Worm (Caenorhabditis elegans): ENCODE data around the gene hpa-1.

hpa-1 gene

DNA sequence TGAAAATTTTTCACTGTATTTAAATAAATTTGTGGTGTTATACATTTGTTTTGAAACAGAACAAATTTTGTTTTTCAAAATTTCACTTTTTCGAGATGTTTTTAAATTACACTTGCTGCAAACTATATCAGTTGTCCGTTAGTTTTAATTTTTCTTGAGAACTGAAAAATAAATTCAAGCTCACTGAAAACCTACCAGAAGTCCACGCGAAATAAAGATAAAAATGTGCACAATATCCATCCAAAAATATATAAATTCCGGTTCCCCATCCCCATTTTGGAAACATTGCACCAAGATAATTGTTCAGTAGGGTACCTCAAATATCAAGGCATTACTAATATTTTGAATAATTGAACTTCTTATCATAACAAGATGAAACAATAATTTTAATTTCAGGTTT lies 12.2 kb downstream of the hpa-1 start:
- TF ChIP-seq zag-1 (tag; optimal IDR thresholded peaks at IDR 0.05) (no peak), mab-5 (tag; optimal IDR thresholded peaks at IDR 0.05) (no peak), elt-1 (tag; optimal IDR thresholded peaks at IDR 0.05) (no peak)

DNA sequence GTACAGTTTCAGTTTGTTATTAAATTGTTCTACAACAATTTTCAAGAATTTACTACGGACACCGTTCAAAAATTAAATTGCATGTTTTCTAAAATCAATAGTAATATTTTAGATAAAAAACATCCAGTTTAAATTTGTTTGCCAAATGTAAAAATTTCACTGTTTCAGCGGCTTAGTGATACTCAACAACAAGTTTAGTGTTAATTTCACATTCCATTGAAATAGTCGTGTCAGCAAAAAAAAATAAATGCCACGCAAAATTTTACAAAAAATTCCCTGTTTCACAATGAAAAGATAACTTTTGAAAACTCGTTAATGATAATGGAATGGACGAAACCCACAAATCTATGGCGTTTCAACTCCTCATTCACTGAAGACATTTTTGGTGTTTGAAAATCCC lies 16.8 kb downstream of the hpa-1 start:
- TF ChIP-seq sma-3 (GFP tag; optimal IDR thresholded peaks at IDR 0.05) (no peak), F13H6.1 (tag; optimal IDR thresholded peaks at IDR 0.05) (no peak), ceh-16 (tag; optimal IDR thresholded peaks at IDR 0.05) (no peak), aly-2 (tag; optimal IDR thresholded peaks at IDR 0.05) (no peak), crh-2 (tag; optimal IDR thresholded peaks at IDR 0.05) (no peak), gmeb-1 (tag; optimal IDR thresholded peaks at IDR 0.05) (no peak), fos-1 (tag; optimal IDR thresholded peaks at IDR 0.05) (no peak)

DNA sequence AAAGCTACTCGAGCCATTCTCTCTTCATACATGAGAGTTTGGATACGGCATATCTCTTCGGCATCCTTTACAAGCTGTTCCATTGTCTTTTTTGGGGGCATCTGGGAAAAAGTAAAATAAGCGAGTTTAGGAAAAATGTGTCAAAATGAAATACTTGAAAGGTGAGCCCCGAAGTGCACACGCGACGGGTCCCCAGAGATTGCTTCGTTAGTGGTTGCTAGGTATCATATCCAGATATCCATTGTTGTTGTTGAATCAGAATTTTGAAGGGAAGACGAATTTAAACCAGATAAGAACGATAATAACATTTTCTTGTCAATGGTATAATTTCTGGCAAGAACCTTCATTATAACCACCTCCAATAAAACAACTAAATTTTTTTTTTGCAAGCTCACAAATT lies 22.0 kb downstream of the hpa-1 start, which contains the start of gene H25K10.2:
TSS of gene H25K10.2 (minus strand) at position 101 of the 400 bp plus-strand sequence.
- TF ChIP-seq snpc-4 (tag; optimal IDR thresholded peaks at IDR 0.05) (no peak), lin-13 (GFP tag; optimal IDR thresholded peaks at IDR 0.05) (no peak), nhr-77 (tag; optimal IDR thresholded peaks at IDR 0.05) (no peak), nhr-25 (tag; optimal IDR thresholded peaks at IDR 0.05) (no peak), ztf-11 (tag; optimal IDR thresholded peaks at IDR 0.05) (no peak), ZK546.5 (tag; optimal IDR thresholded peaks at IDR 0.05) (no peak), nhr-10 (tag; optimal IDR thresholded peaks at IDR 0.05) (no peak)

DNA sequence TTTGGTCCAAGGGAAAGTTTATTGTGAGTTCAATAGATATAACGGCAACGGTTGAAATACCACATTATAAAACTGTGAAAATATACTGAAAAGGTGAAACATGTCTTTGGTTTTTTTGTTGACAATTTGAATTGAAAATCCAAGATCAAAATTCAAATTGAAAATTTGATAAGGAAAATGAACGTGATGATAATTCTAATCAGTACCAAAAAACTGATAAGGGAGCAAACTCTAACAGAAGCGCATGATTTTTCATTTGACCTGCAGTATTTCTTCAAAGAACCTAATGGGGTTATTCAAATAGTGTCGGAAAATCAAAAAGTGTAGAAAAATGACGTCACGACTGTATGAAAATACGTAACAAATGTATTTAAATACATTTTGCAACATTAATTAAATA lies 29.6 kb downstream of the hpa-1 start:
- TF ChIP-seq fos-1 (tag; optimal IDR thresholded peaks at IDR 0.05) (peak; percentile 68), sma-9 (GFP tag; optimal IDR thresholded peaks at IDR 0.05) (peak; percentile 68), sma-9 (tag; optimal IDR thresholded peaks at IDR 0.05) (no peak), nhr-129 (tag; optimal IDR thresholded peaks at IDR 0.05) (no peak), sma-3 (GFP tag; optimal IDR thresholded peaks at IDR 0.05) (no peak), nhr-77 (tag; optimal IDR thresholded peaks at IDR 0.05) (no peak), skn-1 (tag; optimal IDR thresholded peaks at IDR 0.05) (peak; percentile 62), egl-27 (tag; optimal IDR thresholded peaks at IDR 0.05) (no peak), crh-2 (tag; optimal IDR thresholded peaks at IDR 0.05) (peak; percentile 28)

DNA sequence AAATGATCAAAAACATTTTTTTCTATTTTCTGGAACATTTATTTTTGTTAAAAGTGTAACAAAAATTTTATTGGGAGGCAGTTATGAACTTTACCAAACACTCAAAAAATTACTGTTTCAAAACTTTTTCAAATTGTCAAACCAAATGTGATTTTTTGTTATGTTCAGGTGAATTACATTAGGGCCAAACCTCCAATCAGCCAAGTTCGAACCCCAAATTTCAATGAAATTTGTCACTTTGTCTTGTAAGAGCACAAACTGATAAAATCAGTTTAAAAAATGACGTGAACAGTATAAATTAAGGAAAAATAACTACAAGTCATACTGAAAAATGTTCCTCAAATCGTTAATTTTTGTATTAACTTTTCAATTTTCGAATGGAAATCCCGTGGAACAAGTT lies 30.9 kb downstream of the hpa-1 start, which contains the start of gene H25K10.1:
TSS of gene H25K10.1 (plus strand) at position 301 of the 400 bp plus-strand sequence.
- TF ChIP-seq aly-2 (tag; optimal IDR thresholded peaks at IDR 0.05) (no peak), lin-39 (tag; optimal IDR thresholded peaks at IDR 0.05) (no peak), sma-3 (GFP tag; optimal IDR thresholded peaks at IDR 0.05) (no peak), elt-1 (tag; optimal IDR thresholded peaks at IDR 0.05) (no peak), unc-55 (GFP tag; optimal IDR thresholded peaks at IDR 0.05) (no peak)

DNA sequence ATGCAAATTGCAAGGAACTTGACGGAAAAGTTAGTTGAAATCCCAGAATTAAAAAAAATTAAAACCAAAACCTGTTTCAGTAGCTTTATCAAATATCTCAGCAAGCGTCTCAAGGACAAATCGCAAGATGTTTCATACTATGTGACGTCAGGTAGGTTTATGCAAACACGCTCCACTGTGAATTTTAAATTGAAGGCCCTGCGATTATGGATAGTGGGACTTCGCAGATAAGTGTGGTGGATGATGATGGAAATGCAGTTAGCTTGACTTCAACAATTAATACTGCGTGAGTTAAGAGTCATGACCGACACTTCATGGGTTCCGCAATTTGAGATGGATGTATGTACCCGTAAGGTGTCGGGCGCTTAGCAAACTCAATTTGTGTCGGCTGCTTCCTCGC lies 33.1 kb downstream of the hpa-1 start:
- no peak for TF ChIP-seq sma-9 (GFP tag; optimal IDR thresholded peaks at IDR 0.05)
- no peak for TF ChIP-seq sma-9 (tag; optimal IDR thresholded peaks at IDR 0.05)
- TF ChIP-seq skn-1 (tag; optimal IDR thresholded peaks at IDR 0.05): no peak
- no peak for TF ChIP-seq nhr-12 (tag; optimal IDR thresholded peaks at IDR 0.05)
- TF ChIP-seq gmeb-1 (tag; optimal IDR thresholded peaks at IDR 0.05): no peak
- no peak for TF ChIP-seq nhr-21 (tag; optimal IDR thresholded peaks at IDR 0.05)
- TF ChIP-seq peb-1 (tag; optimal IDR thresholded peaks at IDR 0.05): no peak
- no peak for TF ChIP-seq crh-2 (tag; optimal IDR thresholded peaks at IDR 0.05)
- no peak for TF ChIP-seq nhr-11 (tag; optimal IDR thresholded peaks at IDR 0.05)

DNA sequence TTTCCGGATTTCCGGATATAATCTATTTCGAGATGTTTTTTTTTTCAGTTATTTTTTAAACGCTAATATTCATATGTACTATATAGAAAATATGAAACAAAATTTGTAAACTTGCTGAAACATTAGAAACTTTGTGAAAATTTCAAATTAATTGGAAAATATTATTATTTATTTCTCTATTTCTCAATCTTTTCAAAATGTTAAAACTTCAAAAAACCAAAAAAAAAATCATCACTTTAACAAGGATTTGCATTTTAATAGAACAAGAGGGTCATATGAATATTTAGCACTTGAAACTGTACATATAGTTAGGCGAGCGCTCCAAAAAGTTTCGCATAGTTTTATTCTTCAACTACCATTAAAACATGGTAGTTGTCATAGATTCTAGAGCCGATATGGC lies 36.2 kb downstream of the hpa-1 start, which contains the start of gene Y7A9A.1:
TSS of gene Y7A9A.1 (plus strand) at position 301 of the 400 bp plus-strand sequence.
- TF ChIP-seq aly-2 (tag; optimal IDR thresholded peaks at IDR 0.05) (no peak), nhr-23 (tag; optimal IDR thresholded peaks at IDR 0.05) (no peak), ztf-4 (tag; optimal IDR thresholded peaks at IDR 0.05) (no peak), F13H6.1 (tag; optimal IDR thresholded peaks at IDR 0.05) (no peak), nhr-129 (tag; optimal IDR thresholded peaks at IDR 0.05) (no peak), snpc-4 (tag; optimal IDR thresholded peaks at IDR 0.05) (no peak), R02D3.7 (tag; optimal IDR thresholded peaks at IDR 0.05) (no peak), ZK546.5 (tag; optimal IDR thresholded peaks at IDR 0.05) (no peak)

Data from whole organism, L2 larva.